Fruit fly (Drosophila melanogaster) whole organism, larva: ENCODE results near the gene fh.
A peak's percentile ranks its signal among the peaks of the same experiment; 100 is the strongest.

ENCODE experiments used
- noc ChIP-seq: fragments of 200-800 bp; sonication (Bioruptor generic); optimal IDR thresholded peaks from 3 replicates; lab custom pipeline; 2019; ENCODE audit warnings: missing biosample characterization, mild to moderate bottlenecking, missing genetic modification characterization, moderate library complexity

fh gene

dm6 chrX:9148989-9149522, at the start of gene fh, which contains the start of gene Bap111:
fh (minus strand) TSS chrX:9149071.
Bap111 (plus strand) TSS chrX:9149309.
- no peak for TF ChIP-seq noc (tag; lab: Kevin White, UChicago)

DNA sequence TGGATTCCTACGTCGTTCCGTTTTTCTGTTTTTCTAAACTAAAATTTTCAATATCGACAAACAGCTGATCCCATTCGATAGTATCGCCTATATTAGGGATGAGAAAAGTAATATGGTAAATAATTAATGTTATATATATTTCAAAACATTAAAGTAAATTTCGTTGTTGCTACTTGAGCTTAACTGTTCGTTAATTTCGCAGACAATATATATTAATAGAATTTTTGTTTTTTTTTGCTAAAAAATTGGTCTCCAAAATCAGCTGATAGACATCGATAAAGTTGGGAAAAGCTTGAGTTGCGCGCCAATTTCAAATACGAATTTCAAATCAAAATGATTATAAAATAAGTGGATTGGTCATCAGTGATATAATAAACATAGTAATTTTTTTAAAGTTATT, 47.5 kb upstream of the fh start, which contains the start of gene CG12118:
Gene CG12118, minus strand, starts transcription at position 53 of the 400 bp plus-strand sequence.
- peak; percentile 68 for TF ChIP-seq noc (tag; lab: Kevin White, UChicago)

DNA sequence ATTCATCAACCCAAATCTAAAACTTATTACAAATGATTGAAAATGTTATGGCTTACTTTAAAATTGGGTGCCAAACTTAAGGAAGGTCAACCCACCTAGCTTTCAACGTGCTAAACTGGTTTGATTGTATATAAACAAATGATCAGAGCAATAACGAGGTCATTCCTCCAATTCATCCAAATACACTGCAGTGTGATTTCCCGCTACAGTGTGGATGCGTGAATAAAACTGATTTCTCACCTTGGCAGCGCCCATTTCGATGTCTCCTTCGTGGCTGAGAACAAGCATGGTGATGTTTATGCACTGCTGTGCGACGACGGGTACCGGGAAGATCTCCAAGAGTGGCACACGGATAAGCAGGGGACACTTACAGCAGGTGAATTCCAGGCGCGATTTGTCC, 46.4 kb upstream of the fh start:
- no peak for TF ChIP-seq noc (tag; lab: Kevin White, UChicago)

DNA sequence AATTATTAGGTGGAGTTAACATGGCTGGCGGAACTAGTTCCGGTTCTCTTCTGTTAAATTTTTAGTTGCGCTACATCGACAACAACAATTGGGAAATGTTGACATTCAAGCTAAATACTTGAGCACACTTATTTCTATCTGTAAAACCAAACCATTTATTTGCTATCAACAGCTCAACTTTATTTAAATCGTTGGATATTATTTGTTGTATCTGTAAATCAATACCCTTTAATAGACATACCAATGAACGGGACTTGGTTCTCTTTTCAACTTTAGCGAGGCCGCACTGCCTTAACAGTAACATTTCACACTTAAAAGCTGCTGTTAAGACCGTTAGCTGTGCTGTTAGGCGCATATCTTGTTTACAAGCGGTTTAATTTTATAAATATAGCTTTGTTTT, 44.7 kb upstream of the fh start, which contains the start of gene CG12106:
Gene CG12106, plus strand, starts transcription at position 295 of the 400 bp plus-strand sequence.
- TF ChIP-seq noc (tag; lab: Kevin White, UChicago): peak; percentile 30

- TF ChIP-seq noc (tag; lab: Kevin White, UChicago): no peak
Measured at dm6 chrX:9192429-9192828, 43.6 kb upstream of the fh start, which contains the start of gene CG12056. CG12056 (plus strand) TSS chrX:9192669.

- no peak for TF ChIP-seq noc (tag; lab: Kevin White, UChicago)
Measured at dm6 chrX:9191357-9191756, 42.5 kb upstream of the fh start, which contains the start of gene CG12057. CG12057 (plus strand) TSS chrX:9191657.

DNA sequence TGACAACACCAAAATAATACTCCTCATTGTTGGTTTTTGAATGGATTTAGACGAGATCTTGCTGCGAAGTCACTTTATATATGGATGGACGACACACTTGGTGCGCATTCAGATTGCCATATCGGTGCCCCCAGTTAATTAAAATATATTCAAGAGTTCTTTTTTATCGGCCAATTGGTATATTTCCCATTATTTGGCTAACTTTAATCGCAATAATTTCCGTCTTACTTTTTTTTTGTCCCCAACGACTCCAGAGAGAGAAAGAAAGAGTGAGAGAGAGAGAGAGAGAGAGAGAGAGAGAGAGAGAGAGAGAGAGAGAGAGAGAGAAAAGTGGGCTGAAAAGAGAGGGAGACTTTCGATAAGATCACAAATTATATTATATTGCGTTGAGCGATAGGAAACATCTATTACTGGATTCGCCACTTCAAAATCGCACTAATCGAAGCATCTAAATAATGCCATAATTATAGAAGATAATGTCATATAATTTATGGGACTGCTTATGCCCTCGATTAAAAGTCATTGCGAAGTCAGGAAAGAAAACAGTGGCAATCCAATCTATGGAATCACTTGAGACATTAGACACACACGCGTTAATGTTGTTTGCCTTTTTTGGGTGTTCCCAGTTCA, 41.8 kb upstream of the fh start, which contains the start of gene CG12115:
Gene CG12115, minus strand, starts transcription at position 51 of the 630 bp plus-strand sequence.
- TF ChIP-seq noc (tag; lab: Kevin White, UChicago): no peak

- no peak for TF ChIP-seq noc (tag; lab: Kevin White, UChicago)
Measured at dm6 chrX:9187429-9187828, 38.6 kb upstream of the fh start.

DNA sequence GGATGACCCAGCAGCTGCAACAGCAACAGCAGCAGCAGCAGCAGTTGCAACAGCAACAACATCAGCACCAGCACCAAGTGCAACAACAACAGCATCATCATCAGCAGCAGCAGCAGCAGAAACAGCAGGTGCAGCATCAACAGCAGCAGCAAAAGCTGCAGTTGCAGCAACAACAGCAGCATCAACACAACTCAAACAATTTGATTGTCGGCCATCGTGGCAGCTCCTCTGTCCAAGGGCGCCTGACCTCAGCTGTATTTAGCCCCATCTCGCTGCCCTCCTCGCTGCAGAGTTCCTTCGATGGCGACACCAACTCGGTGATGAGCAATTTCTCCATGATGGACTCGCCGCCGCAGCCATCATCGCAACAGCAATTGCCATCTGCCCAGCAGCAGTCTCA, 19.4 kb upstream of the fh start:
- no peak for TF ChIP-seq noc (tag; lab: Kevin White, UChicago)

DNA sequence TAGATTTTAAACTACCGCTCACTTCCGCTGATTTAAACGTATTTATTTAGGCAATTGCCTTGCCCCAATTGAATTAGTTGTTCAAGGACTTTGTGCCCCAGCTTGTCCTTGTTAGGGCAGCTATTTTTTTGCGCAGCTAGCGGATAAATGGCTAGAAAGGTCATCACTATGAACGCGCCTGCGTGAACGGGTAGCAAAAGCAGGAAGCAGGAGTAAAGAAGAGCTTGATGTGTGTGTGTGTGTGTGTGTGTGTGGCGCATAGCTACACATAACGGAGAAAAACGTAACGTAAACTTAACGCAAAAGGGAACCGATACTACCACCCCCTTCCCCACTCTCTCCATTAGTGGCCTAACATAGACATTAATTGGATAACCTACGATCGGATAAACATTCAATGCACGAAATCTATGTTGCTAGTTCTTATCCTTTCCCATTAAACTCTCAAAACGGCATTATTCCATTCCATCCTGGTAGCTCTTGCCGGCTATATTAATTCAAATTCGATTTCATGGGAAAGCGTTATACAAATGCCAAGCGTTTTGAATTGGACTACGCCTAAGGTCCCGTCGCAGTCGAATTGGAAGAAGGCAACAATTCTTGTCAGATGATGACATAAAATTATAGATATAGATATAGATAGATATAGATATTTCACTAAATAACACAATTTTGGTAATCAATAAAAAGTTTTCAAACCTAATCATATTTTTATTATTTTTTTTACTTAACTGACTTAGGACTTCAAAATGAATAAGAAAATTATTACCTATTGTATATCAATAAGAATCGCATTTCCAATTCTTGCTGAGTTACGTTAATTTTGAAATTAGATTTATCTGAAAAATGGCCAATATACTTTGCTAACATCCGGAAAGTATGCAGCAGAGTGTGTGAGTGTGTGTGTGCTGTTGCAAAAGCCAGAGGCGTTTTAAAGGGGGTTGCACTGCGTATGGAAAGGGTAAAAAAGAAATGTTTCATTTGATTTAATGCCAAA, 15.9 kb upstream of the fh start:
- no peak for TF ChIP-seq noc (tag; lab: Kevin White, UChicago)

DNA sequence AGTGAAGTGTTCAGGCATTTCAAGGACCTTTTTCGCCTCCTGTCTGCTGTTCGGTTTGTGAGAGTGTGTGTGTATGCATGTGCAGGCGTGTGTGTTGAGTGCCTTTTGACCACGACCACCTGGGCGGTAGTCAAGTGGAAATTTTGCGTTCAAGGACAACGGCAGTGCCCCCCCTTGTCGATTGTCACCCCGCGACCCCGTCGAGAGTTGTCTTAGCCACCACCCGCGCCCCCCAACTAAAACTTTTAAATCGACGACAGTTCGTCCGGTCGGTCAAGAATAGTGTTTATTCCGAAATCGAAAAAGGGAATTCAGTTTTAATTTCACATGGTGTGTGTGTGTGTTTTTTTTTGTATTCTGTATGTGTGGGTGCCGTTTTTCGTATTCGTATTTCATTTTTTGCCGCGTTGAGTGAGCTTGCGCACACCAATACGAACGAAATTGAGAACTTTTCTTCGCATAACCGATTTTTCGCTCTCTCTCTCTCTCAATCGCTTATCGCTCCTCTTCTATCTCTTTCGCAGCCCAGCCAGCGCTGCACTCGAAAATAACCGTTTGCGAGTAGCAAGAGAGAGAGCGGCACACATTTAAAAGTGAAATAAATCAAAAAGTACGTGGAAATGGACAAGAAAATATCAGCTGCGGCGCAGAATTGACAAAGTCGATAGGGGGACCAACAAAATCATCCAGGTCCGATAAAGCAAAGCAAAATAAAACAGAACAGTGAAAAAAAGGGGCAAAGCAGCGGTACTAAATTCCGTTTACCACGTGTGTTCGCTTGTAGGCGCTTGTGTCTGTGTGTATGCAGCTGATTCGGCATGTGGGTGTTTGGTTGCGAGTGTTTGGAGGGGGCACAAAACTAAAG, 15.0 kb upstream of the fh start:
- TF ChIP-seq noc (tag; lab: Kevin White, UChicago): no peak

- TF ChIP-seq noc (tag; lab: Kevin White, UChicago): no peak
Measured at dm6 chrX:9163110-9163509, 14.2 kb upstream of the fh start, which contains the start of gene mei-P26. mei-P26 (plus strand) TSS chrX:9163255.

DNA sequence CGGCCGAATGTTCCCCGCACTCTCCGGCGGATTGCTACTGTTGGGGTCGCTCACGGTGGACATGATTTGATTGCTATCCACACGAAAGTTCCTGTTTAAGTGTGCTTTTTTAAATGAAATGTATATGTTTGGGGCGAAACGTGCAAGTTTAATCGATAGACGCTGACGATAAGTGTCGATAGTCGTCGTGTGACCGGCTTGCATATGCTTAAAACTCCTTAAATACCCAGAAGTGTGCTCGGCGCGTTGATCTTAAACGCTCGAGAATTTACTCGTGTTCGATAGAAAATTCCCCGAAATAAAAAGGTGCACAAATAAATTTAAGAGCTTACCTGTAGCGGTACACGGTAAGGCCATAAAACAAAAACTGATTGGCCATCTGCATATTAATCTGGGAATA, 13.0 kb upstream of the fh start, which contains the start of the genes Zpr1 and CG44532:
Gene Zpr1, minus strand, starts transcription at position 179 of the 400 bp plus-strand sequence.
Gene CG44532, plus strand, starts transcription at position 181 of the 400 bp plus-strand sequence.
- TF ChIP-seq noc (tag; lab: Kevin White, UChicago): no peak

dm6 chrX:9159736-9160135, 10.9 kb upstream of the fh start, which contains the start of gene NdufA3:
NdufA3 (minus strand) TSS chrX:9160052.
- TF ChIP-seq noc (tag; lab: Kevin White, UChicago): no peak
